Worm (Caenorhabditis elegans): ENCODE measurements around the gene C45H4.21.

The C45H4.21 gene

ce11 chrV:2135323-2135722 is 14.0 kb downstream of the C45H4.21 start (continued):
- TF ChIP-seq skn-1 (tag; optimal IDR thresholded peaks at IDR 0.05) (no peak), nhr-129 (tag; optimal IDR thresholded peaks at IDR 0.05) (peak; percentile 87), unc-39 (tag; optimal IDR thresholded peaks at IDR 0.05) (no peak), fos-1 (tag; optimal IDR thresholded peaks at IDR 0.05) (peak; percentile 42), lin-13 (GFP tag; optimal IDR thresholded peaks at IDR 0.05) (no peak), mab-5 (tag; optimal IDR thresholded peaks at IDR 0.05) (no peak), elt-1 (tag; optimal IDR thresholded peaks at IDR 0.05) (no peak)

- TF ChIP-seq F13H6.1 (tag; optimal IDR thresholded peaks at IDR 0.05) (peak; percentile 53), nhr-6 (tag; optimal IDR thresholded peaks at IDR 0.05) (no peak), aly-2 (tag; optimal IDR thresholded peaks at IDR 0.05) (no peak), lsy-2 (tag; optimal IDR thresholded peaks at IDR 0.05) (peak in 1 of 2 experiments; percentile 23), sma-9 (GFP tag; optimal IDR thresholded peaks at IDR 0.05) (peak; percentile 52), sma-9 (tag; optimal IDR thresholded peaks at IDR 0.05) (no peak), nhr-77 (tag; optimal IDR thresholded peaks at IDR 0.05) (no peak), ceh-16 (tag; optimal IDR thresholded peaks at IDR 0.05) (no peak), fos-1 (tag; optimal IDR thresholded peaks at IDR 0.05) (no peak), Y55F3AM.14 (GFP tag; optimal IDR thresholded peaks at IDR 0.05) (peak; percentile 26), ztf-4 (tag; optimal IDR thresholded peaks at IDR 0.05) (no peak), nhr-10 (tag; optimal IDR thresholded peaks at IDR 0.05) (no peak), sem-4 (tag; optimal IDR thresholded peaks at IDR 0.05) (peak; percentile 43)
Measured at ce11 chrV:2134340-2134739, 15.0 kb downstream of the C45H4.21 start.

- TF ChIP-seq sma-3 (GFP tag; optimal IDR thresholded peaks at IDR 0.05) (no peak), nhr-23 (tag; optimal IDR thresholded peaks at IDR 0.05) (no peak), lin-11 (tag; optimal IDR thresholded peaks at IDR 0.05) (peak; percentile 64), ZK546.5 (tag; optimal IDR thresholded peaks at IDR 0.05) (no peak), aly-2 (tag; optimal IDR thresholded peaks at IDR 0.05) (no peak), sem-4 (tag; optimal IDR thresholded peaks at IDR 0.05) (peak; percentile 69), ztf-11 (tag; optimal IDR thresholded peaks at IDR 0.05) (no peak), mab-5 (tag; optimal IDR thresholded peaks at IDR 0.05) (no peak), ceh-16 (tag; optimal IDR thresholded peaks at IDR 0.05) (no peak), C34F6.9 (tag; optimal IDR thresholded peaks at IDR 0.05) (peak; percentile 84), fos-1 (tag; optimal IDR thresholded peaks at IDR 0.05) (peak; percentile 9), mbf-1 (tag; optimal IDR thresholded peaks at IDR 0.05) (no peak), elt-3 (tag; optimal IDR thresholded peaks at IDR 0.05) (no peak), nhr-77 (tag; optimal IDR thresholded peaks at IDR 0.05) (no peak), unc-55 (GFP tag; optimal IDR thresholded peaks at IDR 0.05) (peak; percentile 59), nhr-21 (tag; optimal IDR thresholded peaks at IDR 0.05) (no peak), nhr-10 (tag; optimal IDR thresholded peaks at IDR 0.05) (no peak), gmeb-1 (tag; optimal IDR thresholded peaks at IDR 0.05) (no peak), nhr-11 (tag; optimal IDR thresholded peaks at IDR 0.05) (no peak), peb-1 (tag; optimal IDR thresholded peaks at IDR 0.05) (no peak), egl-27 (tag; optimal IDR thresholded peaks at IDR 0.05) (peak; percentile 11), unc-62 (GFP tag; optimal IDR thresholded peaks at IDR 0.05) (no peak), mdl-1 (tag; optimal IDR thresholded peaks at IDR 0.05) (peak; percentile 58 to 86), lsy-2 (tag; optimal IDR thresholded peaks at IDR 0.05) (peak in 1 of 2 experiments; percentile 68), nhr-12 (tag; optimal IDR thresholded peaks at IDR 0.05) (no peak), sma-9 (GFP tag; optimal IDR thresholded peaks at IDR 0.05) (peak; percentile 93), sma-9 (tag; optimal IDR thresholded peaks at IDR 0.05) (no peak), R02D3.7 (tag; optimal IDR thresholded peaks at IDR 0.05) (no peak), unc-39 (tag; optimal IDR thresholded peaks at IDR 0.05) (no peak), elt-1 (tag; optimal IDR thresholded peaks at IDR 0.05) (no peak), nhr-6 (tag; optimal IDR thresholded peaks at IDR 0.05) (no peak), ztf-4 (tag; optimal IDR thresholded peaks at IDR 0.05) (peak; percentile 29), nhr-25 (tag; optimal IDR thresholded peaks at IDR 0.05) (no peak), lin-13 (GFP tag; optimal IDR thresholded peaks at IDR 0.05) (peak; percentile 50), nhr-237 (tag; optimal IDR thresholded peaks at IDR 0.05) (no peak), zag-1 (tag; optimal IDR thresholded peaks at IDR 0.05) (peak; percentile 83), Y55F3AM.14 (GFP tag; optimal IDR thresholded peaks at IDR 0.05) (peak; percentile 78), lin-39 (tag; optimal IDR thresholded peaks at IDR 0.05) (no peak), crh-2 (tag; optimal IDR thresholded peaks at IDR 0.05) (peak; percentile 62), dmd-4 (tag; optimal IDR thresholded peaks at IDR 0.05) (no peak), skn-1 (tag; optimal IDR thresholded peaks at IDR 0.05) (no peak), blmp-1 (tag; optimal IDR thresholded peaks at IDR 0.05; ENCODE audit: insufficient read depth) (no peak), ama-1 (optimal IDR thresholded peaks at IDR 0.05) (no peak), alr-1 (tag; optimal IDR thresholded peaks at IDR 0.05) (no peak), nhr-129 (tag; optimal IDR thresholded peaks at IDR 0.05) (peak; percentile 78), ztf-1 (GFP tag; conservative IDR thresholded peaks at IDR 0.05) (no peak), ceh-82 (tag; optimal IDR thresholded peaks at IDR 0.05) (no peak), F13H6.1 (tag; optimal IDR thresholded peaks at IDR 0.05) (peak; percentile 87), snpc-4 (tag; optimal IDR thresholded peaks at IDR 0.05) (no peak)
Measured at ce11 chrV:2133512-2133911, 15.8 kb downstream of the C45H4.21 start.
